3 fruit fly cellular contexts compared by ENCODE assay signal in genomic region chrX:3188419-3188818, dm6.
TF ChIP-seq lines count a peak whose summit lies in the region.

No protein-coding gene starts in this region.

- no peak for TF ChIP-seq CTCF in whole organism, embryonic (GFP tag; optimal IDR thresholded peaks at IDR 0.05; lab: Kevin White, UChicago)

TF ChIP-seq in whole organism, adult, 20 proteins besides CTCF, POLR2A, EP300 and RAD21:
- TF ChIP-seq toe (GFP tag; optimal IDR thresholded peaks at IDR 0.05; lab: Kevin White, UChicago) (no peak), bab1 (GFP tag; optimal IDR thresholded peaks at IDR 0.05; lab: Kevin White, UChicago) (no peak), tj (GFP tag; optimal IDR thresholded peaks at IDR 0.05; lab: Kevin White, UChicago) (no peak), cnc (optimal IDR thresholded peaks at IDR 0.05; lab: Kevin White, UChicago) (no peak), CG33017 (tag; optimal IDR thresholded peaks at IDR 0.05; lab: Kevin White, UChicago) (no peak), Mnt (GFP tag; optimal IDR thresholded peaks at IDR 0.05; lab: Kevin White, UChicago) (no peak), Clk (GFP tag; optimal IDR thresholded peaks at IDR 0.05; lab: Kevin White, UChicago) (no peak), cic (GFP tag; optimal IDR thresholded peaks at IDR 0.05; lab: Kevin White, UChicago) (no peak), CG1620 (GFP tag; optimal IDR thresholded peaks at IDR 0.05; lab: Kevin White, UChicago) (no peak), CG7101 (tag; optimal IDR thresholded peaks at IDR 0.05; lab: Kevin White, UChicago) (peak; percentile 18), Hr96 (GFP tag; optimal IDR thresholded peaks at IDR 0.05; lab: Kevin White, UChicago) (no peak), CG12768 (GFP tag; optimal IDR thresholded peaks at IDR 0.05; lab: Kevin White, UChicago) (no peak), CG11617 (GFP tag; optimal IDR thresholded peaks at IDR 0.05; lab: Kevin White, UChicago) (no peak), CG7045 (GFP tag; optimal IDR thresholded peaks at IDR 0.05; lab: Kevin White, UChicago) (no peak), ovo (GFP tag; optimal IDR thresholded peaks at IDR 0.05; lab: Kevin White, UChicago) (peak; percentile 27), pad (GFP tag; optimal IDR thresholded peaks at IDR 0.05; lab: Kevin White, UChicago) (peak; percentile 39), CG14711 (tag; optimal IDR thresholded peaks at IDR 0.05; lab: Kevin White, UChicago) (no peak)
TF ChIP-seq in whole organism, adult: peak in this region for 3.

TF ChIP-seq in whole organism, embryonic, 481 proteins besides CTCF, POLR2A, EP300 and RAD21 (continues in another document):
- peak; percentile 39 for TF ChIP-seq CG13424 (tag; optimal IDR thresholded peaks at IDR 0.05; lab: Kevin White, UChicago)
- TF ChIP-seq tio (GFP tag; optimal IDR thresholded peaks at IDR 0.05; lab: Kevin White, UChicago) = peak; percentile 28
- peak; percentile 51 for TF ChIP-seq Blimp-1 (GFP tag; optimal IDR thresholded peaks at IDR 0.05; lab: Kevin White, UChicago)
- peak; percentile 1 for TF ChIP-seq HLH54F (GFP tag; optimal IDR thresholded peaks at IDR 0.05; lab: Kevin White, UChicago)
- TF ChIP-seq Ada2b (GFP tag; IDR thresholded peaks at IDR 0.05; lab: Robert Waterston, UW) = peak; percentile 25; the same call in 1 of the 2 replicates
- TF ChIP-seq MTF-1 (GFP tag; optimal IDR thresholded peaks at IDR 0.05; lab: Kevin White, UChicago; ENCODE audit: borderline replicate concordance) = peak; percentile 72
- peak; percentile 67 for TF ChIP-seq wek (GFP tag; optimal IDR thresholded peaks at IDR 0.05; lab: Kevin White, UChicago)
- TF ChIP-seq stwl (tag; optimal IDR thresholded peaks at IDR 0.05; lab: Kevin White, UChicago) = peak; percentile 5
- TF ChIP-seq hkb (optimal IDR thresholded peaks at IDR 0.05; lab: Kevin White, UChicago) = no peak
- peak; percentile 70 for TF ChIP-seq hkb (GFP tag; IDR thresholded peaks at IDR 0.05; lab: Robert Waterston, UW)
- no peak for TF ChIP-seq CG6175 (GFP tag; IDR thresholded peaks at IDR 0.05; lab: Robert Waterston, UW)
- TF ChIP-seq YL-1 (GFP tag; optimal IDR thresholded peaks at IDR 0.05; lab: Kevin White, UChicago) = no peak
- TF ChIP-seq HHEX (GFP tag; optimal IDR thresholded peaks at IDR 0.05; lab: Kevin White, UChicago) = peak; percentile 45
- peak; percentile 72 for TF ChIP-seq grn (GFP tag; optimal IDR thresholded peaks at IDR 0.05; lab: Kevin White, UChicago)
- TF ChIP-seq CG33557 (GFP tag; optimal IDR thresholded peaks at IDR 0.05; lab: Kevin White, UChicago) = peak; percentile 62
- TF ChIP-seq Side (GFP tag; optimal IDR thresholded peaks at IDR 0.05; lab: Kevin White, UChicago) = peak; percentile 52
- TF ChIP-seq Vsx1 (GFP tag; optimal IDR thresholded peaks at IDR 0.05; lab: Kevin White, UChicago) = peak; percentile 23
- no peak for TF ChIP-seq rib (GFP tag; IDR thresholded peaks at IDR 0.05; lab: Robert Waterston, UW)
- peak; percentile 19 for TF ChIP-seq fd3F (GFP tag; optimal IDR thresholded peaks at IDR 0.05; lab: Kevin White, UChicago)
- TF ChIP-seq CG4328 (GFP tag; optimal IDR thresholded peaks at IDR 0.05; lab: Kevin White, UChicago) = peak; percentile 47
- peak; percentile 25 for TF ChIP-seq CG15514 (GFP tag; optimal IDR thresholded peaks at IDR 0.05; lab: Kevin White, UChicago)
- TF ChIP-seq Sox100B (GFP tag; optimal IDR thresholded peaks at IDR 0.05; lab: Kevin White, UChicago) = peak; percentile 56
- no peak for TF ChIP-seq CG3995 (GFP tag; optimal IDR thresholded peaks at IDR 0.05; lab: Kevin White, UChicago)
- TF ChIP-seq Meics (GFP tag; optimal IDR thresholded peaks at IDR 0.05; lab: Kevin White, UChicago) = peak; percentile 43
- TF ChIP-seq CG14014 (GFP tag; IDR thresholded peaks at IDR 0.05; lab: Robert Waterston, UW) = peak; percentile 68; the same call in 1 of the 2 replicates
- TF ChIP-seq CG7372 (GFP tag; IDR thresholded peaks at IDR 0.05; lab: Robert Waterston, UW) = no peak
- peak; percentile 32 for TF ChIP-seq Six4 (GFP tag; optimal IDR thresholded peaks at IDR 0.05; lab: Kevin White, UChicago)
- TF ChIP-seq sqz (GFP tag; optimal IDR thresholded peaks at IDR 0.05; lab: Kevin White, UChicago) = peak; percentile 51
- TF ChIP-seq exex (tag; optimal IDR thresholded peaks at IDR 0.05; lab: Kevin White, UChicago) = peak; percentile 17
- peak; percentile 15 for TF ChIP-seq CG10654 (GFP tag; optimal IDR thresholded peaks at IDR 0.05; lab: Kevin White, UChicago)
- peak; percentile 30 for TF ChIP-seq dmrt99B (tag; optimal IDR thresholded peaks at IDR 0.05; lab: Kevin White, UChicago)
- peak; percentile 53; the same call in 1 of the 2 replicates for TF ChIP-seq Awh (GFP tag; IDR thresholded peaks at IDR 0.05; lab: Robert Waterston, UW)
- peak; percentile 48 for TF ChIP-seq odd (GFP tag; optimal IDR thresholded peaks at IDR 0.05; lab: Kevin White, UChicago)
- peak; percentile 89 for TF ChIP-seq sens (GFP tag; lab: Kevin White, UChicago)
- TF ChIP-seq CG15601 (tag; optimal IDR thresholded peaks at IDR 0.05; lab: Kevin White, UChicago) = peak; percentile 43
- TF ChIP-seq CG18262 (tag; optimal IDR thresholded peaks at IDR 0.05; lab: Kevin White, UChicago) = peak; percentile 5
- TF ChIP-seq CG4854 (GFP tag; optimal IDR thresholded peaks at IDR 0.05; lab: Kevin White, UChicago) = peak; percentile 28
- TF ChIP-seq tgo (GFP tag; IDR thresholded peaks at IDR 0.05; lab: Robert Waterston, UW) = peak; percentile 19; the same call in 1 of the 3 replicates

TF ChIP-seq in whole organism, prepupa, 60 proteins besides CTCF, POLR2A, EP300 and RAD21:
- no peak for TF ChIP-seq Hr39 (GFP tag; optimal IDR thresholded peaks at IDR 0.05; lab: Kevin White, UChicago)
- TF ChIP-seq salr (GFP tag; optimal IDR thresholded peaks at IDR 0.05; lab: Kevin White, UChicago) = no peak
- TF ChIP-seq fkh (GFP tag; optimal IDR thresholded peaks at IDR 0.05; lab: Kevin White, UChicago) = peak; percentile 79
- no peak for TF ChIP-seq Hr4 (GFP tag; optimal IDR thresholded peaks at IDR 0.05; lab: Kevin White, UChicago)
- TF ChIP-seq topi (GFP tag; optimal IDR thresholded peaks at IDR 0.05; lab: Kevin White, UChicago) = no peak
- TF ChIP-seq CG11902 (GFP tag; optimal IDR thresholded peaks at IDR 0.05; lab: Kevin White, UChicago) = no peak
- no peak for TF ChIP-seq dac (GFP tag; optimal IDR thresholded peaks at IDR 0.05; lab: Kevin White, UChicago)
- no peak for TF ChIP-seq CG6276 (GFP tag; optimal IDR thresholded peaks at IDR 0.05; lab: Kevin White, UChicago)
- TF ChIP-seq spab (GFP tag; optimal IDR thresholded peaks at IDR 0.05; lab: Kevin White, UChicago) = no peak
